Fruit fly (Drosophila melanogaster): ENCODE measurements around the gene CG17329.

DNA sequence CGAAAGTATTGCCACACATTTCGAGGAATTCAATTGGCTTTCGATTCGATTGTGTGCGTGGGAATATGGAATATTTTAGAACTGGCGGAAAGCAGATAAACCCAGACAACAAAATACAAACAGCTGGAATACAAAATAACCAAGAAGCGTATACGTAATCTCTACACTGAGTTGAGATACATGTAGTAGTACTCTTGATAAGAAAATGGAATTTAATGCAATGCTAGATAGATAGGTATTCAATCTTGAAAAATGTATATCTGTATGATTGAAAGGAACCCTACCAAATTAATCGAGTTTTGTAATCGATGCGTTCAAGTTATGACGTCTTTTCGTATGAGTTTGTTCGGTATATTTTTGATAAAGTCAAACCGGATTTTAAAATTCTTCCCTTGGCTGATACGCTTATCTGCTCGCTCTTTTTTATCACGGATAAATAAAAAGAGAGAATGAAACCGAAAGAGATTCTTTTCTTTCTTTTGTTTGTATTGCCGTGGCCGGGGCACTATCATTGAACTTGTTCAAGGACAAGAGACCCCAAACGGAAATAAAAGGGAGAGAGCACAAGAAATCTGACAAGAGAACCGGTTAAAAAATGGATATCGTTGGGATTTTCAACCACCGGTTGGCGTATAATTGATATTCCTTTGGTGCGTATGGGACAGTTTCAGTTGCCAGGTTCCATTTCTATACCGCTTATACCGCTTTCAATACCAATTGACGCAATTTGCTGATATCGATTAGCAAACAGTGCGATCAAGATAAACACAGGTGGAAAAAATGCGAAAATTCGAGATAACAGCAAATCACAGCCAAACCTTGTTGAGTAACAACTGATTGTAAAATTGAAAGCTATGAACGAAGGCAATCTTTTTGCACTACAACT, 35.6 kb upstream of the CG17329 start:
- TF ChIP-seq Myc (optimal IDR thresholded peaks at IDR 0.05) (no peak), Sin3A (optimal IDR thresholded peaks at IDR 0.05) (no peak), insv (optimal IDR thresholded peaks at IDR 0.05) (no peak), psq (optimal IDR thresholded peaks at IDR 0.05) (no peak)

All from Kc167 (cell line).